Worm (Caenorhabditis elegans) whole organism, L4 larva: ENCODE results near the gene F43E2.11.

Experiments used
- D1046.2 ChIP-seq: fragments of 200-800 bp; sonication (Bioruptor generic); IDR thresholded peaks from 2 replicates; pipeline ENCODE4 v1.3.6; 2022; ENCODE audit warnings: missing genetic modification characterization, missing compliant biosample characterization
- F44E2.7 ChIP-seq: fragments of 200-800 bp; sonication (Bioruptor generic); IDR thresholded peaks from 2 replicates; pipeline ENCODE4 v2.1.2; 2022; ENCODE audit warnings: missing genetic modification characterization, missing compliant biosample characterization
- T20F7.1 ChIP-seq: fragments of 200-800 bp; sonication (Bioruptor generic); optimal IDR thresholded peaks from 2 replicates; lab custom pipeline; 2018; ENCODE audit warnings: mild to moderate bottlenecking, missing genetic modification characterization, missing compliant biosample characterization
- aha-1 ChIP-seq: fragments of 150-350 bp; peaks from one replicate; lab custom pipeline; 2014; ENCODE audit warnings: missing biosample characterization, missing genetic modification characterization
- aly-2 ChIP-seq: sonication (generic microtip); optimal IDR thresholded peaks from 2 replicates; lab custom pipeline; 2018; ENCODE audit warnings: missing biosample characterization, missing genetic modification characterization
- ceh-28 ChIP-seq: fragments of 150-350 bp; optimal IDR thresholded peaks from 2 replicates; lab custom pipeline; 2014; ENCODE audit warnings: missing biosample characterization, missing genetic modification reagents, missing genetic modification characterization
- ceh-62 ChIP-seq: sonication (generic microtip); optimal IDR thresholded peaks from 2 replicates; lab custom pipeline; 2017; ENCODE audit warnings: missing biosample characterization, missing genetic modification characterization
- ces-1 ChIP-seq: fragments of 150-350 bp; sonication (generic microtip); optimal IDR thresholded peaks from 4 replicates; lab custom pipeline; 2014; ENCODE audit warnings: missing biosample characterization, missing genetic modification reagents, missing genetic modification characterization
- cey-2 ChIP-seq: sonication (generic microtip); optimal IDR thresholded peaks from 3 replicates; lab custom pipeline; 2017; ENCODE audit warnings: missing genetic modification characterization, mild to moderate bottlenecking, missing compliant biosample characterization, antibody characterized with exemption, borderline replicate concordance; ENCODE audit not compliant: insufficient read depth
- daf-12 ChIP-seq: fragments of 150-350 bp; optimal IDR thresholded peaks from 2 replicates; lab custom pipeline; 2014; ENCODE audit warnings: missing biosample characterization, missing genetic modification reagents, missing genetic modification characterization
- daf-16 ChIP-seq, 3 experiments: sonication (generic microtip); optimal IDR thresholded peaks; 2 replicates each; lab custom pipeline; 2016 to 2017; ENCODE audit warnings: missing genetic modification characterization in 3 of 3, missing genetic modification reagents in 3 of 3, mild to moderate bottlenecking in 2 of 3, missing compliant biosample characterization in 2 of 3, missing biosample characterization in 1 of 3, moderate library complexity in 1 of 3
- dmd-6 ChIP-seq: fragments of 200-800 bp; sonication (Bioruptor generic); IDR thresholded peaks from 2 replicates; pipeline ENCODE4 v1.3.6; 2022; ENCODE audit warnings: missing genetic modification reagents, missing genetic modification characterization, missing compliant biosample characterization
- dmd-9 ChIP-seq: fragments of 200-800 bp; sonication (Bioruptor generic); IDR thresholded peaks from 2 replicates; pipeline ENCODE4 v1.3.6; 2022; ENCODE audit warnings: missing genetic modification reagents, missing genetic modification characterization, missing compliant biosample characterization
- dpl-1 ChIP-seq: fragments of 150-350 bp; optimal IDR thresholded peaks from 2 replicates; lab custom pipeline; 2014; ENCODE audit warnings: missing biosample characterization, missing genetic modification reagents, missing genetic modification characterization
- dve-1 ChIP-seq: sonication (generic microtip); optimal IDR thresholded peaks from 2 replicates; lab custom pipeline; 2017; ENCODE audit warnings: antibody characterized with exemption, mild to moderate bottlenecking, missing genetic modification characterization, missing compliant biosample characterization; ENCODE audit not compliant: insufficient read depth
- fkh-10 ChIP-seq: fragments of 150-350 bp; optimal IDR thresholded peaks from 2 replicates; lab custom pipeline; 2014; ENCODE audit warnings: missing biosample characterization, missing genetic modification reagents, missing genetic modification characterization
- hif-1 ChIP-seq, 2 experiments: sonication (generic microtip); optimal IDR thresholded peaks; 2 replicates each; lab custom pipeline; 2016 to 2017; ENCODE audit warnings: missing compliant biosample characterization in 2 of 2, missing genetic modification characterization in 2 of 2, missing genetic modification reagents in 2 of 2, missing genotype in 2 of 2, mild to moderate bottlenecking in 1 of 2
- hlh-11 ChIP-seq: fragments of 200-800 bp; sonication (Bioruptor generic); optimal IDR thresholded peaks from 2 replicates; lab custom pipeline; 2018; ENCODE audit warnings: mild to moderate bottlenecking, missing genetic modification characterization, missing compliant biosample characterization
- hlh-30 ChIP-seq: sonication (generic microtip); optimal IDR thresholded peaks from 2 replicates; lab custom pipeline; 2017; ENCODE audit warnings: antibody characterized with exemption, mild to moderate bottlenecking, missing genetic modification characterization, missing compliant biosample characterization; ENCODE audit not compliant: insufficient read depth
- lim-7 ChIP-seq: fragments of 200-800 bp; sonication (Bioruptor generic); IDR thresholded peaks from 2 replicates; pipeline ENCODE4 v1.3.6; 2022; ENCODE audit warnings: missing genetic modification characterization, missing compliant biosample characterization
- lin-1 ChIP-seq: fragments of 200-800 bp; sonication (Bioruptor generic); IDR thresholded peaks from 2 replicates; pipeline ENCODE4 v1.3.6; 2022; ENCODE audit warnings: missing genetic modification reagents, missing genetic modification characterization, missing compliant biosample characterization
- lin-13 ChIP-seq: fragments of 150-350 bp; optimal IDR thresholded peaks from 2 replicates; lab custom pipeline; 2014; ENCODE audit warnings: missing biosample characterization, missing genetic modification reagents, missing genetic modification characterization
- lin-38 ChIP-seq: fragments of 200-800 bp; sonication (Bioruptor generic); IDR thresholded peaks from 2 replicates; pipeline ENCODE4 v1.3.6; 2022; ENCODE audit warnings: missing genetic modification reagents, missing genetic modification characterization, missing compliant biosample characterization
- lin-39 ChIP-seq: fragments of 150-350 bp; optimal IDR thresholded peaks from 2 replicates; lab custom pipeline; 2014; ENCODE audit warnings: missing biosample characterization, missing genetic modification reagents, missing genetic modification characterization
- madf-5 ChIP-seq, 2 experiments: fragments of 200-800 bp; sonication (Bioruptor generic); IDR thresholded peaks; 2 replicates each; pipeline ENCODE4 v1.3.6; 2022; ENCODE audit warnings: missing compliant biosample characterization in 2 of 2, missing genetic modification characterization in 2 of 2
- nhr-10 ChIP-seq: fragments of 150-350 bp; optimal IDR thresholded peaks from 2 replicates; lab custom pipeline; 2014; ENCODE audit warnings: missing biosample characterization, missing genetic modification characterization
- nhr-28 ChIP-seq: fragments of 150-350 bp; optimal IDR thresholded peaks from 2 replicates; lab custom pipeline; 2014; ENCODE audit warnings: missing biosample characterization, missing genetic modification characterization
- nhr-41 ChIP-seq: fragments of 200-800 bp; sonication (Bioruptor generic); IDR thresholded peaks from 2 replicates; pipeline ENCODE4 v1.3.6; 2022; ENCODE audit warnings: missing genetic modification reagents, missing genetic modification characterization, missing compliant biosample characterization
- php-3 ChIP-seq: fragments of 200-800 bp; sonication (Bioruptor generic); IDR thresholded peaks from 2 replicates; pipeline ENCODE4 v1.3.6; 2022; ENCODE audit warnings: missing genetic modification reagents, missing genetic modification characterization, missing compliant biosample characterization
- rbr-2 ChIP-seq: sonication (generic microtip); optimal IDR thresholded peaks from 2 replicates; lab custom pipeline; 2016; ENCODE audit warnings: missing genotype, missing genetic modification characterization, missing compliant biosample characterization
- unc-62 ChIP-seq, 3 experiments: fragments of 150-350 bp in 1 of 3; sonication (generic microtip); optimal IDR thresholded peaks in 2 of 3; peaks in 1 of 3; 1 replicate in 1 of 3; 2 replicates in 2 of 3; lab custom pipeline; 2014 to 2017; ENCODE audit warnings: missing biosample characterization in 3 of 3, missing genetic modification characterization in 3 of 3, missing genetic modification reagents in 3 of 3, missing genotype in 1 of 3
- zag-1 ChIP-seq: fragments of 150-350 bp; optimal IDR thresholded peaks from 2 replicates; lab custom pipeline; 2014; ENCODE audit warnings: missing biosample characterization, missing genetic modification characterization
- zfp-3 ChIP-seq: fragments of 200-800 bp; sonication (Bioruptor generic); conservative IDR thresholded peaks from 2 replicates; pipeline ENCODE4 v1.3.6; 2022; ENCODE audit warnings: missing genetic modification reagents, missing genetic modification characterization, missing compliant biosample characterization
- zip-2 ChIP-seq: fragments of 150-350 bp; optimal IDR thresholded peaks from 2 replicates; lab custom pipeline; 2014; ENCODE audit warnings: missing biosample characterization, missing genetic modification characterization
- ztf-7 ChIP-seq: fragments of 150-350 bp; optimal IDR thresholded peaks from 2 replicates; lab custom pipeline; 2014; ENCODE audit warnings: missing biosample characterization, missing genetic modification characterization

Gene F43E2.11

ce11 chrII:7385442-7385841 is 15.3 kb upstream of the F43E2.11 start, which contains the start of gene sre-3:
Gene sre-3 (plus strand): TSS chrII:7385742.
- TF ChIP-seq hlh-30 (tag; lab: Kevin White, UChicago) (no peak), aha-1 (tag; lab: Kevin White, UChicago) (peak; percentile 1), rbr-2 (tag; lab: Kevin White, UChicago) (no peak), lin-39 (no peak)

- TF ChIP-seq T20F7.1 (peak; percentile 26), hlh-11 (tag; lab: Kevin White, UChicago) (peak; percentile 58), nhr-10 (no peak), dve-1 (peak; percentile 71), dmd-6 (GFP tag; lab: Robert Waterston, UW) (peak; percentile 77), nhr-28 (tag; lab: Kevin White, UChicago) (peak; percentile 15), cey-2 (tag; lab: Kevin White, UChicago) (no peak), F44E2.7 (GFP tag; lab: Robert Waterston, UW) (no peak), zfp-3 (GFP tag; lab: Robert Waterston, UW) (no peak), hlh-30 (tag; lab: Kevin White, UChicago) (peak; percentile 11), daf-16 (GFP tag; optimal IDR thresholded peaks at IDR 0.05; lab: Kevin White, UChicago) (no peak), daf-16 (tag; optimal IDR thresholded peaks at IDR 0.05; lab: Kevin White, UChicago) (peak; percentile 91), unc-62 (GFP tag; optimal IDR thresholded peaks at IDR 0.05 in 1 of 2; lab: Kevin White, UChicago) (no peak), unc-62 (tag; optimal IDR thresholded peaks at IDR 0.05; lab: Kevin White, UChicago) (no peak), daf-12 (tag; lab: Kevin White, UChicago) (no peak), hif-1 (tag; optimal IDR thresholded peaks at IDR 0.05; lab: Kevin White, UChicago) (no peak), ces-1 (GFP tag; lab: Kevin White, UChicago) (no peak), lim-7 (no peak), ceh-62 (tag; lab: Kevin White, UChicago) (no peak)
Measured at ce11 chrII:7381947-7382346, 11.9 kb upstream of the F43E2.11 start.

DNA sequence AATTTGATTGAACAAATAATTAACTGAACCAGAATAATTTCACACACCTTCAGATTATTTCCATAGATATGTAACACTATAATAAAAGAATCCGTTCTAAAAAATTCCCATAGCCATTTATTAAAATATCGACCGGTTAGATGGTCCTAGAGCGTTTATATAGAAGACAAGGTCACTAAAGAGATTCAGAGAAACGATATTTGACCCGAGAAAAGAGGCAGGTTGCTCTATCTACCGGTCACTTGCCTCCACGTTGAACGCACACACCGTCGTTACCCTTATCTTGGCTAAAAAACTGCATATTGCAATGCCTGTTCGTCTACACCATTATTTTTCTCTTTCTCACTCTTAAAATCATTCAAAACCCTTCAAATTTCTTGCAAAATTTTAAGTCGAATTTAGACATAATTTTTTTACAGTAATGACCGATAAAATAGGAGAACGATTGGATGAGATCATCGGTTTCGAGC is 11.1 kb upstream of the F43E2.11 start, which contains the start of gene C07D10.5:
Gene C07D10.5 (plus strand): TSS at position 420 of the 470 bp plus-strand sequence.
- TF ChIP-seq rbr-2 (tag; lab: Kevin White, UChicago) (no peak), daf-16 (GFP tag; optimal IDR thresholded peaks at IDR 0.05; lab: Kevin White, UChicago) (no peak), daf-16 (tag; optimal IDR thresholded peaks at IDR 0.05; lab: Kevin White, UChicago) (no peak), hif-1 (tag; optimal IDR thresholded peaks at IDR 0.05; lab: Kevin White, UChicago) (no peak), zag-1 (tag; lab: Kevin White, UChicago) (no peak), lin-1 (GFP tag; lab: Robert Waterston, UW) (no peak), lim-7 (no peak), aly-2 (tag; lab: Kevin White, UChicago) (no peak), dmd-9 (GFP tag; lab: Robert Waterston, UW) (no peak), dpl-1 (GFP tag; lab: Kevin White, UChicago) (no peak), lin-38 (no peak), ztf-7 (tag; lab: Kevin White, UChicago) (no peak)

DNA sequence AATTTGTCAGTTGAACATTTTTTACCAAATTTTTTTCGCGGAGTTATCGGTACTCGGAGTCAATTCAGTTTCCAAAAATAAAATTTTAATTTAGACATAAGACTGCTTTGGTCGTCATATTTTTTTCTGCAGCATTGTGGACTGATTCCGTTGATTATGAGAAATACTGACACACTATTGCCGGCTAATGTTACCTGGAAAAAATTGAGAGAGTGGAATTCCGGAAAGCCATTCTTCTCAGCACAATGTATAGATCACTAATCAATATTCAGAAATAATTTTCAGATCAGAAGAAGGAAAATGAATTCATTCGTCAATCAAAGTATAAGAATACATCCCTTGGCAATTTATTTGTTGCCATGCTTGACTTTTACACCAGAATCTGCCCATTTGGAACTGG is 8.9 kb upstream of the F43E2.11 start, which contains the start of gene C07D10.6:
Gene C07D10.6 (plus strand): TSS at position 301 of the 400 bp plus-strand sequence.
- no peak for TF ChIP-seq madf-5 (GFP tag; IDR thresholded peaks at IDR 0.05; lab: Robert Waterston, UW)
- TF ChIP-seq zfp-3 (GFP tag; lab: Robert Waterston, UW) = no peak
- TF ChIP-seq nhr-10 = no peak
- TF ChIP-seq lin-13 (GFP tag; lab: Kevin White, UChicago) = no peak
- no peak for TF ChIP-seq php-3 (GFP tag; lab: Robert Waterston, UW)
- no peak for TF ChIP-seq zip-2 (tag; lab: Kevin White, UChicago)
- no peak for TF ChIP-seq nhr-41 (GFP tag; lab: Robert Waterston, UW)
- no peak for TF ChIP-seq ceh-62 (tag; lab: Kevin White, UChicago)
- no peak for TF ChIP-seq fkh-10 (GFP tag; lab: Kevin White, UChicago)
- no peak for TF ChIP-seq ceh-28
- TF ChIP-seq ces-1 (GFP tag; lab: Kevin White, UChicago) = no peak
- no peak for TF ChIP-seq D1046.2 (GFP tag; lab: Robert Waterston, UW)
